Fruit fly (Drosophila melanogaster): ENCODE measurements around the gene Cpr65Eb.

The Cpr65Eb gene

DNA sequence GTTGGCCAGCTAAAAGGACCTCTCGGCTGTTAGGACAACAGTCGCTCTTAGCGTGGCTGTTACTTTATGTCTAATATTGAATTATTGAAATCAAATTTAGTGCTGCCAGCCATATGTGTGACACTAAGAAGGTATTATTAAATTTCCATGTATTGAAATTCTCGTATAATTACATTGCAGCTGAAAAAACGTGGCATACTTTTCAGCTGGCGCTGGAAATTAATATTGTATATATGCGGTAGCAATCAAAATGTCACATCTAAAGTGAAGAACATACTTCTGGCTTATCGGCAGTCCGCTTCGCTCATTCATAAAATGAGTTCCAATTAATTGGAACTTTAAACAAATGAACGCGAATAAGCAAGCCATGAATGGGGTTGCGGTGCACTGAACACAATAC is 6.4 kb downstream of the Cpr65Eb start:
- TF ChIP-seq CG6689 (GFP tag; IDR thresholded peaks at IDR 0.05) (no peak), CG2199 (GFP tag; IDR thresholded peaks at IDR 0.05) (peak; percentile 92; the same call in 2 of the 3 replicates)

DNA sequence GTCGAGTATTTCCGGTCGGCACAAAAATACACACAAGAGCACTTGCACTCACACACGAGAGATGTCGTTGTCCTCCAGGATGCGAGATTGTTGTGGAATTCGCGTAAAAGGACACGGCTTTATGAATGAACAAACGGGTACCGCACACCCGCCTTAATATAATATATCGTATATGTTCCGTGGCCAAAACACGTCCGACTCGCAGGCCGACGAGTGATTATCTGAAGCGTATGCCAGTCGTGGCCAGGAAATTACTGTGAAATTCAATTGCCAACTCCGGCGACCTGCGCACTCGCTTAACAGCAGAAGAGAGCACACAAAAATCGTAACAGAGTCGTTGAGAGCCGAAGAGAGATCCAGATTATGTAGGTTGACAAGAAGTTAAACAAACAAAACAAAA is 11.3 kb downstream of the Cpr65Eb start, which contains the start of gene CG8641:
CG8641 (minus strand) TSS at position 205 of the 400 bp plus-strand sequence.
- TF ChIP-seq dati (GFP tag; IDR thresholded peaks at IDR 0.05) (no peak), pho (GFP tag; optimal IDR thresholded peaks at IDR 0.05) (no peak), phol (tag; optimal IDR thresholded peaks at IDR 0.05) (no peak), CG10431 (GFP tag; optimal IDR thresholded peaks at IDR 0.05) (no peak), br (optimal IDR thresholded peaks at IDR 0.05) (no peak), tup (GFP tag; optimal IDR thresholded peaks at IDR 0.05) (no peak), ewg (GFP tag; optimal IDR thresholded peaks at IDR 0.05) (peak; percentile 71), trh (GFP tag; optimal IDR thresholded peaks at IDR 0.05) (no peak), ttk (GFP tag; IDR thresholded peaks at IDR 0.05) (no peak), CG10274 (GFP tag; optimal IDR thresholded peaks at IDR 0.05) (no peak), tx (GFP tag; optimal IDR thresholded peaks at IDR 0.05) (no peak), CkIIα-i1 (GFP tag; IDR thresholded peaks at IDR 0.05) (no peak), Hmx (GFP tag; optimal IDR thresholded peaks at IDR 0.05) (no peak), unc-4 (GFP tag; IDR thresholded peaks at IDR 0.05; ENCODE audit: partially characterized antibody) (no peak), Drgx (GFP tag; IDR thresholded peaks at IDR 0.05) (no peak), C15 (GFP tag; IDR thresholded peaks at IDR 0.05) (no peak), cg (GFP tag; optimal IDR thresholded peaks at IDR 0.05) (no peak), CG7786 (GFP tag; optimal IDR thresholded peaks at IDR 0.05) (no peak), CG7372 (GFP tag; IDR thresholded peaks at IDR 0.05) (no peak), oc (tag; optimal IDR thresholded peaks at IDR 0.05) (no peak), CG5245 (GFP tag; optimal IDR thresholded peaks at IDR 0.05) (no peak), vnd (GFP tag; IDR thresholded peaks at IDR 0.05; ENCODE audit: partially characterized antibody) (no peak), CG1792 (GFP tag; optimal IDR thresholded peaks at IDR 0.05) (no peak), Eip74EF (GFP tag; optimal IDR thresholded peaks at IDR 0.05) (no peak), gfzf (GFP tag; optimal IDR thresholded peaks at IDR 0.05) (no peak), run (tag; optimal IDR thresholded peaks at IDR 0.05) (no peak), Taf1 (GFP tag; IDR thresholded peaks at IDR 0.05) (no peak), bab2 (GFP tag; optimal IDR thresholded peaks at IDR 0.05) (no peak), abd-A (tag; optimal IDR thresholded peaks at IDR 0.05) (peak; percentile 35), CG5180 (GFP tag; optimal IDR thresholded peaks at IDR 0.05) (no peak), CG10462 (GFP tag; optimal IDR thresholded peaks at IDR 0.05) (no peak), CG11456 (GFP tag; IDR thresholded peaks at IDR 0.05) (0 out of 3 replicates have a peak, but pooled peaks have one; percentile 39), Med (GFP tag) (peak; percentile 66), CG30020 (tag; optimal IDR thresholded peaks at IDR 0.05) (no peak), kay (GFP tag; optimal IDR thresholded peaks at IDR 0.05) (no peak), CG30403 (GFP tag; optimal IDR thresholded peaks at IDR 0.05) (no peak), CG13424 (tag; optimal IDR thresholded peaks at IDR 0.05) (no peak), Deaf1 (tag; optimal IDR thresholded peaks at IDR 0.05) (peak; percentile 78), Trl (optimal IDR thresholded peaks at IDR 0.05) (peak; percentile 9 to 18), Trl (GFP tag; optimal IDR thresholded peaks at IDR 0.05) (no peak), trem (tag; optimal IDR thresholded peaks at IDR 0.05) (no peak), crp (GFP tag; optimal IDR thresholded peaks at IDR 0.05) (no peak)

All from whole organism, embryonic.